Worm (Caenorhabditis elegans) whole organism, early embryonic: ENCODE measurements around the gene Y22D7AR.3.

Experiments used
- B0310.2 ChIP-seq: sonication (generic microtip); optimal IDR thresholded peaks from 2 replicates; lab custom pipeline; 2016; ENCODE audit warnings: mild to moderate bottlenecking, missing genetic modification characterization, missing compliant biosample characterization
- F13C5.2 ChIP-seq: sonication (generic microtip); optimal IDR thresholded peaks from 2 replicates; lab custom pipeline; 2017; ENCODE audit warnings: mild to moderate bottlenecking, missing genetic modification characterization, inconsistent platforms, missing compliant biosample characterization
- aly-1 ChIP-seq: sonication (generic microtip); optimal IDR thresholded peaks from 2 replicates; lab custom pipeline; 2016; ENCODE audit warnings: missing genetic modification characterization, missing compliant biosample characterization
- ama-1 ChIP-seq: fragments of 150-350 bp; optimal IDR thresholded peaks from 2 replicates; lab custom pipeline; 2014
- ceh-13 ChIP-seq: fragments of 200-800 bp; sonication (Bioruptor generic); optimal IDR thresholded peaks from 2 replicates; lab custom pipeline; 2018; ENCODE audit warnings: mild to moderate bottlenecking, missing genetic modification characterization, missing compliant biosample characterization
- ceh-36 ChIP-seq: sonication (generic microtip); optimal IDR thresholded peaks from 2 replicates; lab custom pipeline; 2016; ENCODE audit warnings: missing genetic modification characterization, inconsistent platforms, missing compliant biosample characterization
- ets-7 ChIP-seq: sonication (generic microtip); optimal IDR thresholded peaks from 2 replicates; lab custom pipeline; 2016; ENCODE audit warnings: missing genotype, missing genetic modification characterization, missing compliant biosample characterization
- hmbx-1 ChIP-seq: sonication (generic microtip); optimal IDR thresholded peaks from 2 replicates; lab custom pipeline; 2016; ENCODE audit warnings: mild to moderate bottlenecking, missing genetic modification characterization, missing compliant biosample characterization
- hmg-4 ChIP-seq: fragments of 200-800 bp; sonication (Bioruptor generic); optimal IDR thresholded peaks from 2 replicates; lab custom pipeline; 2018; ENCODE audit warnings: mild to moderate bottlenecking, missing genetic modification characterization, missing compliant biosample characterization
- hnd-1 ChIP-seq: sonication (generic microtip); optimal IDR thresholded peaks from 2 replicates; lab custom pipeline; 2016; ENCODE audit warnings: missing genetic modification characterization, missing compliant biosample characterization
- sea-1 ChIP-seq: fragments of 200-800 bp; sonication (Bioruptor generic); conservative IDR thresholded peaks from 2 replicates; pipeline ENCODE4 v1.3.6; 2022; ENCODE audit warnings: missing genetic modification characterization, missing compliant biosample characterization
- tbx-11 ChIP-seq: fragments of 200-800 bp; sonication (Bioruptor generic); IDR thresholded peaks from 2 replicates; pipeline ENCODE4 v1.3.6; 2022; ENCODE audit warnings: missing genetic modification characterization, missing compliant biosample characterization
- tbx-37 ChIP-seq: fragments of 200-800 bp; sonication (Bioruptor generic); conservative IDR thresholded peaks from 2 replicates; pipeline ENCODE4 v1.3.6; 2022; ENCODE audit warnings: missing genetic modification reagents, missing genetic modification characterization, missing compliant biosample characterization

DNA sequence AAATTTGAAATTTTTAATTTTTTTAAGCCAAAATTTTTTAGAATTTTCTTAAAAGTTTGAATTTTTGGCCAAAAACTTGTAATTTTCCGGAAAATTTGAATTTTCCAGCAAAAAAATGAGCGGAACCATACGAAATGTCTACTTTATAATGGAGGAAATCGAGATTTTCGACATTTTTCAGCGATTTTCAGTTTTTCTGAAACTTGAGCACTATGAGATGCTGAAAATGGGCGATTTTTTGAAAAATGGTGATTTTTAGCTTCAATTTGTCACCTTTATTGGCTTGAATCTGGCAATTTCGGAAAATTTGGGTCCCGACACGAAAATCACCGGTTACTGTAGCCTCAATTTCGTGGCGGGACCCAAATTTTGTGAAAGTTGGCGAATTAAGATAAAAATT is 39.1 kb downstream of the Y22D7AR.3 start, which contains the start of gene Y22D7AL.4:
- TF ChIP-seq hmbx-1 (tag; lab: Kevin White, UChicago), result no peak
- no peak for TF ChIP-seq sea-1
- TF ChIP-seq ceh-13 (GFP tag; lab: Kevin White, UChicago), result no peak
- TF ChIP-seq ama-1 (lab: Kevin White, UChicago), result no peak
- TF ChIP-seq tbx-37 (GFP tag; lab: Robert Waterston, UW), result no peak
- no peak for TF ChIP-seq hnd-1 (tag; lab: Kevin White, UChicago)
- no peak for TF ChIP-seq B0310.2 (tag; lab: Kevin White, UChicago)
- TF ChIP-seq tbx-11 (GFP tag; lab: Robert Waterston, UW), result no peak
- TF ChIP-seq ceh-36 (tag; lab: Kevin White, UChicago), result no peak
- no peak for TF ChIP-seq ets-7 (tag; lab: Kevin White, UChicago)
- no peak for TF ChIP-seq hmg-4 (GFP tag; lab: Kevin White, UChicago)
- TF ChIP-seq aly-1, result no peak
- TF ChIP-seq F13C5.2 (tag; lab: Kevin White, UChicago), result no peak
